Worm (Caenorhabditis elegans) whole organism, L4 larva: ENCODE measurements around the gene bnc-1.
A peak's percentile ranks its signal among the peaks of the same experiment; 100 is the strongest.

ENCODE experiments used
- D1046.2 ChIP-seq: fragments of 200-800 bp; sonication (Bioruptor generic); IDR thresholded peaks from 2 replicates; pipeline ENCODE4 v1.3.6; 2022; ENCODE audit warnings: missing genetic modification characterization, missing compliant biosample characterization
- F26F4.8 ChIP-seq: fragments of 200-800 bp; sonication (Bioruptor generic); conservative IDR thresholded peaks from 2 replicates; pipeline ENCODE4 v1.3.6; 2022; ENCODE audit warnings: missing genetic modification characterization, missing compliant biosample characterization
- F37D6.2 ChIP-seq: sonication (generic microtip); optimal IDR thresholded peaks from 2 replicates; lab custom pipeline; 2016; ENCODE audit warnings: mild to moderate bottlenecking, missing genetic modification characterization, missing compliant biosample characterization
- T20F7.1 ChIP-seq: fragments of 200-800 bp; sonication (Bioruptor generic); optimal IDR thresholded peaks from 2 replicates; lab custom pipeline; 2018; ENCODE audit warnings: mild to moderate bottlenecking, missing genetic modification characterization, missing compliant biosample characterization
- Y5F2A.4 ChIP-seq: fragments of 200-800 bp; sonication (Bioruptor generic); optimal IDR thresholded peaks from 2 replicates; lab custom pipeline; 2018; ENCODE audit warnings: mild to moderate bottlenecking, missing genetic modification characterization, missing compliant biosample characterization
- ZK546.5 ChIP-seq, 2 experiments: sonication (generic microtip); optimal IDR thresholded peaks; 2 replicates each; lab custom pipeline; 2017; ENCODE audit warnings: missing biosample characterization in 2 of 2, missing genetic modification characterization in 2 of 2
- aha-1 ChIP-seq: fragments of 150-350 bp; peaks from one replicate; lab custom pipeline; 2014; ENCODE audit warnings: missing biosample characterization, missing genetic modification characterization
- ama-1 ChIP-seq: fragments of 150-350 bp; optimal IDR thresholded peaks from 2 replicates; lab custom pipeline; 2014; ENCODE audit warnings: inconsistent platforms, mixed read lengths
- ceh-28 ChIP-seq: fragments of 150-350 bp; optimal IDR thresholded peaks from 2 replicates; lab custom pipeline; 2014; ENCODE audit warnings: missing biosample characterization, missing genetic modification reagents, missing genetic modification characterization
- ces-1 ChIP-seq: fragments of 150-350 bp; sonication (generic microtip); optimal IDR thresholded peaks from 4 replicates; lab custom pipeline; 2014; ENCODE audit warnings: missing biosample characterization, missing genetic modification reagents, missing genetic modification characterization
- fkh-10 ChIP-seq: fragments of 150-350 bp; optimal IDR thresholded peaks from 2 replicates; lab custom pipeline; 2014; ENCODE audit warnings: missing biosample characterization, missing genetic modification reagents, missing genetic modification characterization
- gei-8 ChIP-seq: fragments of 200-800 bp; sonication (Bioruptor generic); optimal IDR thresholded peaks from 2 replicates; lab custom pipeline; 2018; ENCODE audit warnings: mild to moderate bottlenecking, missing genetic modification characterization, missing compliant biosample characterization
- hlh-30 ChIP-seq: sonication (generic microtip); optimal IDR thresholded peaks from 2 replicates; lab custom pipeline; 2017; ENCODE audit warnings: antibody characterized with exemption, mild to moderate bottlenecking, missing genetic modification characterization, missing compliant biosample characterization; ENCODE audit not compliant: insufficient read depth
- lin-38 ChIP-seq: fragments of 200-800 bp; sonication (Bioruptor generic); IDR thresholded peaks from 2 replicates; pipeline ENCODE4 v1.3.6; 2022; ENCODE audit warnings: missing genetic modification reagents, missing genetic modification characterization, missing compliant biosample characterization
- lsy-2 ChIP-seq, 2 experiments: fragments of 150-350 bp in 1 of 2; sonication (generic microtip) in 1 of 2; optimal IDR thresholded peaks; 2 replicates each; lab custom pipeline; 2014 to 2017; ENCODE audit warnings: missing biosample characterization in 2 of 2, missing genetic modification characterization in 2 of 2
- mdt-29 ChIP-seq: fragments of 200-800 bp; sonication (Bioruptor generic); IDR thresholded peaks from 2 replicates; pipeline ENCODE4 v1.3.6; 2022; ENCODE audit warnings: missing genetic modification reagents, missing genetic modification characterization, missing compliant biosample characterization
- mep-1 ChIP-seq: fragments of 150-350 bp; sonication (generic microtip); optimal IDR thresholded peaks from 3 replicates; lab custom pipeline; 2014; ENCODE audit warnings: missing biosample characterization, missing genetic modification characterization
- mxl-3 ChIP-seq: fragments of 200-800 bp; sonication (Bioruptor generic); optimal IDR thresholded peaks from 2 replicates; lab custom pipeline; 2018; ENCODE audit warnings: mild to moderate bottlenecking, missing genetic modification characterization, missing compliant biosample characterization
- nhr-102 ChIP-seq: sonication (generic microtip); optimal IDR thresholded peaks from 2 replicates; lab custom pipeline; 2016; ENCODE audit warnings: mild to moderate bottlenecking, missing genetic modification characterization, moderate library complexity, missing compliant biosample characterization
- nhr-237 ChIP-seq: sonication (generic microtip); optimal IDR thresholded peaks from 2 replicates; lab custom pipeline; 2017; ENCODE audit warnings: missing biosample characterization, missing genetic modification characterization
- nhr-25 ChIP-seq: sonication (generic microtip); optimal IDR thresholded peaks from 2 replicates; lab custom pipeline; 2017; ENCODE audit warnings: missing genetic modification characterization, mild to moderate bottlenecking, missing compliant biosample characterization, antibody characterized with exemption, moderate library complexity, borderline replicate concordance; ENCODE audit not compliant: insufficient read depth
- nhr-6 ChIP-seq: fragments of 150-350 bp; optimal IDR thresholded peaks from 2 replicates; lab custom pipeline; 2014; ENCODE audit warnings: missing biosample characterization, missing genetic modification characterization
- nhr-77 ChIP-seq: fragments of 150-350 bp; optimal IDR thresholded peaks from 2 replicates; lab custom pipeline; 2014; ENCODE audit warnings: missing biosample characterization, missing genetic modification characterization
- php-3 ChIP-seq: fragments of 200-800 bp; sonication (Bioruptor generic); IDR thresholded peaks from 2 replicates; pipeline ENCODE4 v1.3.6; 2022; ENCODE audit warnings: missing genetic modification reagents, missing genetic modification characterization, missing compliant biosample characterization
- rbr-2 ChIP-seq: sonication (generic microtip); optimal IDR thresholded peaks from 2 replicates; lab custom pipeline; 2016; ENCODE audit warnings: missing genotype, missing genetic modification characterization, missing compliant biosample characterization
- set-16 ChIP-seq: fragments of 200-800 bp; sonication (Bioruptor generic); IDR thresholded peaks from 2 replicates; pipeline ENCODE4 v1.3.6; 2022; ENCODE audit warnings: missing genetic modification reagents, missing genetic modification characterization, missing compliant biosample characterization
- skn-1 ChIP-seq: fragments of 150-350 bp; optimal IDR thresholded peaks from 2 replicates; lab custom pipeline; 2014; ENCODE audit warnings: missing biosample characterization, missing genetic modification characterization
- snpc-4 ChIP-seq: fragments of 150-350 bp; optimal IDR thresholded peaks from 2 replicates; lab custom pipeline; 2014; ENCODE audit warnings: missing biosample characterization, missing genetic modification characterization
- tag-97 ChIP-seq: fragments of 200-800 bp; sonication (Bioruptor generic); IDR thresholded peaks from 2 replicates; pipeline ENCODE4 v1.3.6; 2022; ENCODE audit warnings: missing genetic modification characterization, missing compliant biosample characterization
- unc-62 ChIP-seq, 3 experiments: fragments of 150-350 bp in 1 of 3; sonication (generic microtip); optimal IDR thresholded peaks in 2 of 3; peaks in 1 of 3; 1 replicate in 1 of 3; 2 replicates in 2 of 3; lab custom pipeline; 2014 to 2017; ENCODE audit warnings: missing biosample characterization in 3 of 3, missing genetic modification characterization in 3 of 3, missing genetic modification reagents in 3 of 3, missing genotype in 1 of 3
- vab-7 ChIP-seq: fragments of 200-800 bp; sonication (Bioruptor generic); IDR thresholded peaks from 2 replicates; pipeline ENCODE4 v1.3.6; 2022; ENCODE audit warnings: missing genetic modification reagents, missing genetic modification characterization, missing compliant biosample characterization
- zfp-3 ChIP-seq: fragments of 200-800 bp; sonication (Bioruptor generic); conservative IDR thresholded peaks from 2 replicates; pipeline ENCODE4 v1.3.6; 2022; ENCODE audit warnings: missing genetic modification reagents, missing genetic modification characterization, missing compliant biosample characterization

Gene bnc-1

ce11 chrV:12316076-12316475, 39.2 kb upstream of the bnc-1 start:
- TF ChIP-seq nhr-77 (tag; lab: Kevin White, UChicago) (no peak), unc-62 (GFP tag; optimal IDR thresholded peaks at IDR 0.05 in 1 of 2; lab: Kevin White, UChicago) (peak in 1 of 2 experiments; percentile 98), unc-62 (tag; optimal IDR thresholded peaks at IDR 0.05; lab: Kevin White, UChicago) (no peak), aha-1 (tag; lab: Kevin White, UChicago) (peak; percentile 49)

ce11 chrV:12314413-12314812, 37.6 kb upstream of the bnc-1 start:
- TF ChIP-seq lsy-2 (tag; optimal IDR thresholded peaks at IDR 0.05; lab: Kevin White, UChicago): peak in 1 of 2 experiments; percentile 34
- TF ChIP-seq fkh-10: peak; percentile 50
- TF ChIP-seq unc-62 (GFP tag; optimal IDR thresholded peaks at IDR 0.05 in 1 of 2; lab: Kevin White, UChicago): peak in 1 of 2 experiments; percentile 20
- TF ChIP-seq unc-62 (tag; optimal IDR thresholded peaks at IDR 0.05; lab: Kevin White, UChicago): no peak
- no peak for TF ChIP-seq mdt-29 (GFP tag; lab: Robert Waterston, UW)
- TF ChIP-seq ces-1: peak; percentile 18
- TF ChIP-seq lin-38 (GFP tag; lab: Robert Waterston, UW): 0 out of 2 replicates have a peak, but pooled peaks have one; percentile 23

ce11 chrV:12310256-12310655, 33.4 kb upstream of the bnc-1 start, which contains the start of gene hpo-30:
hpo-30 (minus strand) TSS chrV:12310356.
- TF ChIP-seq F37D6.2 (tag; lab: Kevin White, UChicago) (no peak), F26F4.8 (GFP tag; lab: Robert Waterston, UW) (no peak), nhr-6 (no peak), nhr-25 (no peak), nhr-102 (tag; lab: Kevin White, UChicago) (no peak), mxl-3 (GFP tag; lab: Kevin White, UChicago) (no peak), gei-8 (GFP tag; lab: Kevin White, UChicago) (no peak), nhr-237 (tag; lab: Kevin White, UChicago) (no peak), tag-97 (GFP tag; lab: Robert Waterston, UW) (no peak)
- TF ChIP-seq, all 104 proteins: peak for 0

- TF ChIP-seq mep-1 (tag; lab: Kevin White, UChicago): peak; percentile 31
- peak; percentile 69 for TF ChIP-seq aha-1 (tag; lab: Kevin White, UChicago)
- no peak for TF ChIP-seq ceh-28 (tag; lab: Kevin White, UChicago)
- 0 out of 2 replicates have a peak, but pooled peaks have one; percentile 47 for TF ChIP-seq zfp-3 (GFP tag; lab: Robert Waterston, UW)
- TF ChIP-seq unc-62 (GFP tag; optimal IDR thresholded peaks at IDR 0.05 in 1 of 2; lab: Kevin White, UChicago): peak in 1 of 2 experiments; percentile 48
- no peak for TF ChIP-seq unc-62 (tag; optimal IDR thresholded peaks at IDR 0.05; lab: Kevin White, UChicago)
- TF ChIP-seq F37D6.2 (tag; lab: Kevin White, UChicago): no peak
- TF ChIP-seq, all 104 proteins: peak for 4
Measured at ce11 chrV:12307011-12307540, 30.2 kb upstream of the bnc-1 start, which contains the start of gene srg-45. srg-45 (plus strand) TSS chrV:12307490.

ce11 chrV:12305677-12306076, 28.8 kb upstream of the bnc-1 start:
- no peak for TF ChIP-seq ZK546.5 (tag; optimal IDR thresholded peaks at IDR 0.05; lab: Kevin White, UChicago)
- TF ChIP-seq fkh-10: no peak
- TF ChIP-seq set-16 (GFP tag; lab: Robert Waterston, UW): no peak
- no peak for TF ChIP-seq mdt-29 (GFP tag; lab: Robert Waterston, UW)
- no peak for TF ChIP-seq F37D6.2 (tag; lab: Kevin White, UChicago)
- no peak for TF ChIP-seq nhr-25
- no peak for TF ChIP-seq snpc-4 (tag; lab: Kevin White, UChicago)
- TF ChIP-seq skn-1 (tag; lab: Kevin White, UChicago): no peak
- no peak for TF ChIP-seq php-3
- TF ChIP-seq nhr-77 (tag; lab: Kevin White, UChicago): no peak
- TF ChIP-seq zfp-3 (GFP tag; lab: Robert Waterston, UW): no peak
- TF ChIP-seq vab-7: no peak
- TF ChIP-seq D1046.2 (GFP tag; lab: Robert Waterston, UW): no peak
- no peak for TF ChIP-seq T20F7.1 (GFP tag; lab: Kevin White, UChicago)
- no peak for TF ChIP-seq hlh-30 (tag; lab: Kevin White, UChicago)
- TF ChIP-seq Y5F2A.4 (GFP tag; lab: Kevin White, UChicago): no peak
- TF ChIP-seq rbr-2 (tag; lab: Kevin White, UChicago): no peak
- TF ChIP-seq ama-1 (lab: Kevin White, UChicago): no peak
